Fruit fly (Drosophila melanogaster): ENCODE data around the gene CG31287.

The CG31287 gene

DNA sequence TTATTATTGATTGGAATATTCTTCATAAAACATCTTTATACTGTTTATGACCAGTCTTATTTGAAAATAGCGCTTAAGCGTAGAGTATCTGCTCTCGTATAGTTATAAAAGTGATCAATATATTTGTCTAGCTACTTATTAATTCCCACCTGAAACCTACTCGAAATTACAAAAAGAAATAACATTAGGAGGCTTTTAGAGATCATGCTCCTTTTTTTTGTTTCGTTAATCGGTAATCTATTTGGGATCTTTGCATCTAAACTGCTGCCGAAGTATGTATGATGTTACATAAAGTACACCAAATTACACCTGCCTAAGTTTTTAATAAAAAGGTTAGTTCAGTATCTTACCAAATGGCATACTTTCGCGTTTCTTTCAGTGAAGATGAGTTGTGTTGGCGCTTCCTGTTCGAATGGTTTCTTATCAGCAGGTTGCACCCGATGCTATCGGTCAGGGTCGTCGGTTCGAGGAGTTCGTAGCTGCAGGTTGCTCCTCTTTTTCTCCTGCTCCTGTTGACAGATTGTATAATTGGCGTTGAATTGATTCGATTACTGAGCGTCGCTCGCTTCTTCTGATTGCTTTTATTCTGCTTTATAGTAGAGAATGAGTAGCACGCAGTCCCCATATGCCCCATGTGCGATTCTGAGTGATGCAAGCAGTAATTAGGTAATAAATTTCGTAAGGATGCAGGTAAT is 35.0 kb downstream of the CG31287 start (continued):
- TF ChIP-seq Blimp-1 (GFP tag; optimal IDR thresholded peaks at IDR 0.05), result no peak
- TF ChIP-seq CG8319 (GFP tag; optimal IDR thresholded peaks at IDR 0.05), result peak; percentile 38
- no peak for TF ChIP-seq fd85E (GFP tag; optimal IDR thresholded peaks at IDR 0.05)
- peak; percentile 40 for TF ChIP-seq CG8632 (GFP tag; optimal IDR thresholded peaks at IDR 0.05)
- TF ChIP-seq CG15336 (GFP tag; IDR thresholded peaks at IDR 0.05), result no peak
- no peak for TF ChIP-seq ss (GFP tag; optimal IDR thresholded peaks at IDR 0.05)
- no peak for TF ChIP-seq CG34406 (GFP tag; optimal IDR thresholded peaks at IDR 0.05)
- TF ChIP-seq Eip75B (GFP tag; optimal IDR thresholded peaks at IDR 0.05), result peak; percentile 37
- TF ChIP-seq CG8119 (GFP tag; IDR thresholded peaks at IDR 0.05), result no peak
- TF ChIP-seq CG10669 (GFP tag; optimal IDR thresholded peaks at IDR 0.05), result peak; percentile 29
- peak; percentile 21 for TF ChIP-seq Smox (GFP tag; optimal IDR thresholded peaks at IDR 0.05)
- TF ChIP-seq Sox15 (GFP tag; optimal IDR thresholded peaks at IDR 0.05), result no peak
- TF ChIP-seq CG6854 (GFP tag; optimal IDR thresholded peaks at IDR 0.05), result no peak
- no peak for TF ChIP-seq dac (GFP tag; optimal IDR thresholded peaks at IDR 0.05)
- TF ChIP-seq cyc (GFP tag; optimal IDR thresholded peaks at IDR 0.05), result peak; percentile 24
- TF ChIP-seq CG11902 (GFP tag; optimal IDR thresholded peaks at IDR 0.05), result no peak
- peak; percentile 33 for TF ChIP-seq CG3919 (GFP tag; optimal IDR thresholded peaks at IDR 0.05)
- peak; percentile 19 for TF ChIP-seq CG3032 (tag; optimal IDR thresholded peaks at IDR 0.05)
- TF ChIP-seq esn (GFP tag; optimal IDR thresholded peaks at IDR 0.05), result peak; percentile 48
- no peak for TF ChIP-seq Hr38 (GFP tag; optimal IDR thresholded peaks at IDR 0.05)
- peak; percentile 42 for TF ChIP-seq Hr39 (GFP tag; optimal IDR thresholded peaks at IDR 0.05)
- peak; percentile 1 for TF ChIP-seq CG11762 (GFP tag; optimal IDR thresholded peaks at IDR 0.05; ENCODE audit: insufficient read depth)
- peak; percentile 99 for TF ChIP-seq svp (GFP tag)
- peak; percentile 37 for TF ChIP-seq CG31627 (GFP tag; optimal IDR thresholded peaks at IDR 0.05)
- TF ChIP-seq dsx (GFP tag; optimal IDR thresholded peaks at IDR 0.05; ENCODE audit: poor library complexity, severe bottlenecking), result no peak
- TF ChIP-seq CG16779 (tag; optimal IDR thresholded peaks at IDR 0.05), result no peak
- peak; percentile 55 for TF ChIP-seq vri (GFP tag; optimal IDR thresholded peaks at IDR 0.05)
- peak; percentile 49 for TF ChIP-seq CG10631 (GFP tag; optimal IDR thresholded peaks at IDR 0.05)

DNA sequence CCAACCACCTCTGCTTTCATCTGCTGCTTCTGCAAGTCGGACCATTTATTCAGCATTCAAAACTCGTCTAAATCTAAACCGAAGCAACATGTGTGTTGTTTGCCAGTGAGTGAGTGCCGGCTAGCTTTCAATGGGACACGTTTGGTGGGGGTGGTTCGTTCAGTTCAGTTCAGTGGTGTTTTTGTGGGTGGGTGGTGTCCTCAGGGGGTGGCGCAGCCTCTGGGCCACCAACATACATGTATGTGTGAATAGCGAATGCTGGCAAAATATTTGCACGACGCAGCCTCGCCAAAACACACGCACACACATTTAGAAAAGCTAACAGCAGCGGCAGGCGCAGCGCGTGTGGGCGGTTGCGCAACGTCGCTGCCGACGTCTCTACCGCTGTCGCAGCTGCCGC is 36.1 kb downstream of the CG31287 start:
- TF ChIP-seq Smox (GFP tag; optimal IDR thresholded peaks at IDR 0.05) (no peak), esn (GFP tag; optimal IDR thresholded peaks at IDR 0.05) (no peak), Gug (GFP tag; IDR thresholded peaks at IDR 0.05) (no peak), fd85E (GFP tag; optimal IDR thresholded peaks at IDR 0.05) (no peak), eg (GFP tag; IDR thresholded peaks at IDR 0.05) (no peak), CG6276 (GFP tag; optimal IDR thresholded peaks at IDR 0.05) (no peak), vri (GFP tag; optimal IDR thresholded peaks at IDR 0.05) (peak; percentile 10)

DNA sequence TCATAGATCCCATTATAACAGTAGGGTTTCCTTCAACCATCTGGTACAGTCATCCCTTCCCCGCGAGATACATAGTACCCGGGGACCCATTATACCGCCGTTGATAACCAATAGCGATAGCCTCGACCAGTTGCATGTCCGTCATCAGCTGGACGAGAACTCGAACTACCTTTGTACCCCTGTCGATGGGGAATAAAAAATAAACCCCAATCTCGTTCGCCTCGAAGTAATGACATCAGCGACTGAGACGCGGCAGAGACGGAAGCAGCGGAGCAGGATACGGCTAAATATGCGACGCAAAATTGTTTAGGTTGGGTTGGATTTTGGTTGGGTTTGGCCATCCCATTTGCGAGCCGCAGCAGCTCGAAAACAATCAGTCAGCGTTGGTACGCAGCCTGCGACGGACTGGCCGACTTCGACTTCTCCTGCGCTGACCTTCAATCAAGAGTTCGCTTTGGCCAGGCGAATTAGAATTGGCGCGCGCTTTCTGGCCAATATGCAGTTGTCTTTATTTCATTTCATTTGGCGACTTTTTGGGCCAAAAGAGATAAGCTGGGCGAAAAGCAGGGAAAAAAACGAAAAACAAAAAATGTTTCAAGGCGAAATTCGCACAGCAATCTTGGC is 37.4 kb downstream of the CG31287 start:
- TF ChIP-seq CG9139 (GFP tag; optimal IDR thresholded peaks at IDR 0.05), result no peak
- no peak for TF ChIP-seq CG32006 (GFP tag; optimal IDR thresholded peaks at IDR 0.05)
- TF ChIP-seq eg (GFP tag; IDR thresholded peaks at IDR 0.05), result no peak
- no peak for TF ChIP-seq Ets21C (GFP tag; optimal IDR thresholded peaks at IDR 0.05)
- TF ChIP-seq OdsH (GFP tag; optimal IDR thresholded peaks at IDR 0.05), result no peak
- no peak for TF ChIP-seq Sox14 (GFP tag; optimal IDR thresholded peaks at IDR 0.05)
- no peak for TF ChIP-seq dac (GFP tag; optimal IDR thresholded peaks at IDR 0.05)
- TF ChIP-seq CG7368 (GFP tag; optimal IDR thresholded peaks at IDR 0.05), result no peak
- TF ChIP-seq salr (GFP tag; optimal IDR thresholded peaks at IDR 0.05), result no peak
- no peak for TF ChIP-seq CG6163 (GFP tag; IDR thresholded peaks at IDR 0.05)
- TF ChIP-seq CG4318 (GFP tag; optimal IDR thresholded peaks at IDR 0.05), result no peak
- no peak for TF ChIP-seq Smox (GFP tag; optimal IDR thresholded peaks at IDR 0.05)
- TF ChIP-seq fd85E (GFP tag; optimal IDR thresholded peaks at IDR 0.05), result no peak
- no peak for TF ChIP-seq Met (GFP tag; optimal IDR thresholded peaks at IDR 0.05)
- TF ChIP-seq Eip75B (GFP tag; optimal IDR thresholded peaks at IDR 0.05), result no peak
- TF ChIP-seq Sox15 (GFP tag; optimal IDR thresholded peaks at IDR 0.05), result no peak
- TF ChIP-seq vri (GFP tag; optimal IDR thresholded peaks at IDR 0.05), result peak; percentile 73
- no peak for TF ChIP-seq CG34406 (GFP tag; optimal IDR thresholded peaks at IDR 0.05)
- TF ChIP-seq CG15336 (GFP tag; IDR thresholded peaks at IDR 0.05), result no peak
- no peak for TF ChIP-seq fd59A (GFP tag; optimal IDR thresholded peaks at IDR 0.05)
- TF ChIP-seq svp (GFP tag), result peak; percentile 76
- peak; percentile 39 for TF ChIP-seq CG1621 (tag; optimal IDR thresholded peaks at IDR 0.05)
- no peak for TF ChIP-seq CG11902 (GFP tag; optimal IDR thresholded peaks at IDR 0.05)
- TF ChIP-seq CG6808 (GFP tag; optimal IDR thresholded peaks at IDR 0.05), result no peak
- TF ChIP-seq spab (GFP tag; optimal IDR thresholded peaks at IDR 0.05), result no peak
- TF ChIP-seq Hr39 (GFP tag; optimal IDR thresholded peaks at IDR 0.05), result peak; percentile 27

Measured in whole organism, prepupa.